Worm (Caenorhabditis elegans): ENCODE measurements around the gene Y48C3A.14.
A peak's percentile ranks its signal among the peaks of the same experiment; 100 is the strongest.

Gene Y48C3A.14

DNA sequence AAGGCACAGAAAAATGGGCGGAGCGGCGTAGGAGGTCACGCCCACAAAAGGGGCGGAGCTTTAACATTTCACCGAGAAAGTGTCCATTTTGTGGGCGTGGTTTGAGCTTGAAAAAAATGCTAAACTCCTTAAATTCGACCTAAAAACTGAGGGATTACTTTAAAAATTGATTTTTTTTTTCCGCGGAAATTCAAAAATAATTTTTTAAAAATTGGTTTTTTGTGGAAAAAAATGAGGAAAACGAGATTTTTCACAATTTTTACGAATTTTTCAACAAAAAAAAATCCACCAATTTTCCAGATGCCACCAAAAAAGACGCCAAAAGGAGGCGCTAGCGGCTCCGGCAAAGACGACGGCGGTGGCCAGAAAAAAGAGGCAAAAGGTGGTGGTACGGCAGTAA, 13.1 kb downstream of the Y48C3A.14 start, which contains the start of gene pinn-4:
pinn-4 (plus strand) TSS at position 301 of the 400 bp plus-strand sequence.
- TF ChIP-seq sea-2 (GFP tag; optimal IDR thresholded peaks at IDR 0.05) (no peak), ceh-82 (tag; optimal IDR thresholded peaks at IDR 0.05) (no peak), elt-1 (tag; optimal IDR thresholded peaks at IDR 0.05) (no peak), unc-62 (GFP tag; optimal IDR thresholded peaks at IDR 0.05) (no peak), pqm-1 (tag; optimal IDR thresholded peaks at IDR 0.05) (no peak), nhr-11 (tag; optimal IDR thresholded peaks at IDR 0.05) (no peak), ztf-4 (tag; optimal IDR thresholded peaks at IDR 0.05) (no peak), lin-15B (tag; optimal IDR thresholded peaks at IDR 0.05) (no peak), fkh-10 (GFP tag; optimal IDR thresholded peaks at IDR 0.05) (no peak), fkh-2 (tag; optimal IDR thresholded peaks at IDR 0.05) (no peak), nhr-43 (tag; optimal IDR thresholded peaks at IDR 0.05; ENCODE audit: poor library complexity, severe bottlenecking) (no peak), hmg-11 (tag; optimal IDR thresholded peaks at IDR 0.05) (no peak), ceh-9 (tag; optimal IDR thresholded peaks at IDR 0.05) (no peak), nhr-28 (tag; optimal IDR thresholded peaks at IDR 0.05) (no peak)

DNA sequence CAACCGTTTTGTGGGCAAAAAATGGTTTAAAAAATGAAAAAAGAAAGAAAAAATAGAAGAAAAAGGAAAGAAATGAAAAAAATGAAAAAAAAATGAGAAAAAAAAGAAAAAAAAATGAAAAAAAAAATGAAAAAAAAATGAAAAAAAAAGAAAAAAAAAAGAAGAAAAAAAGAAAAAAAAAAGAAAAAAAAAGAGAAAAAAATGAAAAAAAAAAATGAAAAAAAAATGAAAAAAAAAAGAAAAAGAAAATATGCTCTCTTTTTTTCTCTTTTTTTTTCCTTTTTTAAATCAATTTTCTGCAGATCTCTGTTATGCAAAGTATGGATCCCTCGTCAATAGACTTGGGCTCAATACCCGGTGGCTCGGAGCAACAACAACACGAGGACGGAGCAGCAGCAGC, 16.3 kb downstream of the Y48C3A.14 start, which contains the start of gene efl-2:
efl-2 (plus strand) TSS at position 301 of the 400 bp plus-strand sequence.
- no peak for TF ChIP-seq lsy-12 (tag; optimal IDR thresholded peaks at IDR 0.05)
- no peak for TF ChIP-seq elt-1 (tag; optimal IDR thresholded peaks at IDR 0.05)
- TF ChIP-seq nhr-67 (tag; optimal IDR thresholded peaks at IDR 0.05), result no peak
- TF ChIP-seq fkh-2 (tag; optimal IDR thresholded peaks at IDR 0.05), result no peak
- no peak for TF ChIP-seq ceh-16 (tag; optimal IDR thresholded peaks at IDR 0.05)
- no peak for TF ChIP-seq nhr-23 (tag; optimal IDR thresholded peaks at IDR 0.05)
- no peak for TF ChIP-seq ztf-4 (tag; optimal IDR thresholded peaks at IDR 0.05)
- no peak for TF ChIP-seq egl-5 (tag; optimal IDR thresholded peaks at IDR 0.05)
- TF ChIP-seq ztf-11 (tag; optimal IDR thresholded peaks at IDR 0.05), result no peak
- TF ChIP-seq mml-1 (tag; optimal IDR thresholded peaks at IDR 0.05), result no peak
- no peak for TF ChIP-seq nhr-76 (tag; optimal IDR thresholded peaks at IDR 0.05)
- TF ChIP-seq nhr-11 (tag; optimal IDR thresholded peaks at IDR 0.05), result no peak
- no peak for TF ChIP-seq hmg-11 (tag; optimal IDR thresholded peaks at IDR 0.05)
- TF ChIP-seq ama-1 (optimal IDR thresholded peaks at IDR 0.05), result no peak
- TF ChIP-seq sea-2 (GFP tag; optimal IDR thresholded peaks at IDR 0.05), result no peak
- no peak for TF ChIP-seq zag-1 (tag; optimal IDR thresholded peaks at IDR 0.05)

ce11 chrII:13412335-13412734, 22.8 kb downstream of the Y48C3A.14 start, which contains the start of gene Y48C3A.18:
Gene Y48C3A.18 (plus strand): TSS chrII:13412635.
- no peak for TF ChIP-seq lin-39 (tag; optimal IDR thresholded peaks at IDR 0.05)
- TF ChIP-seq elt-2 (tag; optimal IDR thresholded peaks at IDR 0.05), result no peak
- no peak for TF ChIP-seq sea-2 (GFP tag; optimal IDR thresholded peaks at IDR 0.05)
- TF ChIP-seq nhr-76 (tag; optimal IDR thresholded peaks at IDR 0.05), result no peak
- TF ChIP-seq hmg-11 (tag; optimal IDR thresholded peaks at IDR 0.05), result no peak
- TF ChIP-seq ama-1 (optimal IDR thresholded peaks at IDR 0.05), result no peak
- TF ChIP-seq nhr-77 (tag; optimal IDR thresholded peaks at IDR 0.05), result no peak
- no peak for TF ChIP-seq fos-1 (tag; optimal IDR thresholded peaks at IDR 0.05)
- TF ChIP-seq nfya-1 (tag; optimal IDR thresholded peaks at IDR 0.05; ENCODE audit: insufficient read depth), result no peak
- TF ChIP-seq ceh-28 (tag; optimal IDR thresholded peaks at IDR 0.05), result no peak
- no peak for TF ChIP-seq skn-1 (tag; optimal IDR thresholded peaks at IDR 0.05)
- TF ChIP-seq elt-1 (tag; optimal IDR thresholded peaks at IDR 0.05), result no peak
- TF ChIP-seq tbx-2 (tag; optimal IDR thresholded peaks at IDR 0.05), result no peak
- no peak for TF ChIP-seq egl-27 (tag; optimal IDR thresholded peaks at IDR 0.05)
- TF ChIP-seq jun-1 (tag; optimal IDR thresholded peaks at IDR 0.05), result no peak

ce11 chrII:13414099-13414498, 24.5 kb downstream of the Y48C3A.14 start:
- TF ChIP-seq lin-15B (tag; optimal IDR thresholded peaks at IDR 0.05), result no peak
- no peak for TF ChIP-seq unc-62 (GFP tag; optimal IDR thresholded peaks at IDR 0.05)
- TF ChIP-seq snpc-4 (tag; optimal IDR thresholded peaks at IDR 0.05), result no peak
- TF ChIP-seq ceh-28 (tag; optimal IDR thresholded peaks at IDR 0.05), result peak; percentile 100
- no peak for TF ChIP-seq egl-27 (tag; optimal IDR thresholded peaks at IDR 0.05)
- TF ChIP-seq nhr-67 (tag; optimal IDR thresholded peaks at IDR 0.05), result no peak
- TF ChIP-seq nhr-76 (tag; optimal IDR thresholded peaks at IDR 0.05), result no peak

DNA sequence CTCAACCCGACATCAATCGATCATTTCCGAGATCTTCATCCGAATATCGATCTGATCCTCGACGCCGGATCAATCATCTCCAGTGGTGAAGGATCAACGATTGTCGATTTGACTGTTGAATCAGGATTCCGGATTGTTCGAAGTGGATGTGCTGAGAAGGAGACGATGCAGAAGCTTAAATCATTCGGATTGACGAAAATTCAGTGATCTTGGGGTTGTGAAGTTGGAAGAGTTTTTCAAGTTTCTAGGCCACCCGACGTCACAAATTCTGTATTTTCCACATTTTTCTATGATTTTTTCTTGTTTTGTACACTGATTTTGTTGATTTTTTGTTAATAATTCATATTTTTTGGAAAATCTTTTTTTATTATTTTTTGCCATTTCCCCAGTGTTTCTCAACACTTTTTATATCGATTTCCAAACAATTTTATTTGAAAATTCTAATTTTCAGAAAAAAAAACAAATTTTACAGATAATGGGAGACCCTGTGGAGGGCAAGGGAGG, 25.0 kb downstream of the Y48C3A.14 start, which contains the start of gene Y48E1C.1:
Y48E1C.1 (plus strand) TSS at position 454 of the 504 bp plus-strand sequence.
- TF ChIP-seq fkh-2 (tag; optimal IDR thresholded peaks at IDR 0.05) (no peak), tbx-2 (tag; optimal IDR thresholded peaks at IDR 0.05) (no peak), lin-15B (tag; optimal IDR thresholded peaks at IDR 0.05) (no peak), nhr-12 (tag; optimal IDR thresholded peaks at IDR 0.05) (no peak), ceh-28 (tag; optimal IDR thresholded peaks at IDR 0.05) (no peak), ceh-16 (tag; optimal IDR thresholded peaks at IDR 0.05) (no peak), unc-39 (tag; optimal IDR thresholded peaks at IDR 0.05) (no peak), ama-1 (optimal IDR thresholded peaks at IDR 0.05) (no peak), egl-27 (tag; optimal IDR thresholded peaks at IDR 0.05) (no peak), nhr-23 (tag; optimal IDR thresholded peaks at IDR 0.05) (no peak), egl-5 (tag; optimal IDR thresholded peaks at IDR 0.05) (no peak), nhr-25 (tag; optimal IDR thresholded peaks at IDR 0.05) (no peak), zag-1 (tag; optimal IDR thresholded peaks at IDR 0.05) (no peak)

Data from whole organism, L3 larva.